Fruit fly (Drosophila melanogaster): ENCODE data around the gene bowl.

The bowl gene

DNA sequence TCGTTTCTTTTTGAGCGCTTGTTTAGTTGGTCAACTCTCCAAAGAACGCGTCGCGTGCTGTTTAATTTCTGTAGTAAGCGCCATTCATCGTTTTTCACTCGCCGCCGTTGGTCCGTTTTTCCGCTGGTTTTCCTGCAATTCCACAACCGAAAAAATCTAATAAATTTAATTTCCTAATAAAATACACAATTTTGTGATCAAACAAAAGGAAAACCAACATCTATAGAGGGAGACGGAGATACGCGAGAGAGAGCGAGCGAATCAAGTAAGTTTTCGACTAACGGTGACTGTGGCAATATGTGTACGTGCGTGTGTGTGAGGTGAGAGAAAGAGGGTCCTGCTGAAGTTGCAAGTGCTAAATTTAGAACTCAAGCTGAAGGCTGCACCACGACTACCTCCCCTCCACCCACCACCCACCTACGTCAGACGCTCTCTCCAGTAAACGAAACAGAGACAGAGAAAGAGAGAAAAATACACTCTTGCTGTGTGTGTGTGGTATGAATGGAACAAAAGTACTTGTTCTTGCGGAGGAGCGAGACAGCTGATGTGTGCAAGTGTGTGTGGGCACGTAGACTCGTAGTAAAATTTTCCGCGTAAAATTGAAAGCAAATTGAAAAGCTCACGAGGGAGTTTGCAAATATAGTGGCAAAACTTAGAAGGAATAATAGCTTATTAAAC lies 32.1 kb downstream of the bowl start, which contains the start of gene Reph (continued):
- TF ChIP-seq Hmr (GFP tag; optimal IDR thresholded peaks at IDR 0.05): peak; percentile 38
- TF ChIP-seq Dref (GFP tag; IDR thresholded peaks at IDR 0.05): no peak
- no peak for TF ChIP-seq CG4854 (GFP tag; optimal IDR thresholded peaks at IDR 0.05)
- TF ChIP-seq Neu2 (GFP tag; optimal IDR thresholded peaks at IDR 0.05; ENCODE audit: borderline replicate concordance): no peak
- no peak for TF ChIP-seq Xrp1 (GFP tag; IDR thresholded peaks at IDR 0.05)
- TF ChIP-seq tap (tag; optimal IDR thresholded peaks at IDR 0.05): no peak
- TF ChIP-seq gro (GFP tag; optimal IDR thresholded peaks at IDR 0.05): peak; percentile 1
- no peak for TF ChIP-seq H2.0 (GFP tag; IDR thresholded peaks at IDR 0.05)
- TF ChIP-seq CG11456 (GFP tag; IDR thresholded peaks at IDR 0.05): peak; percentile 53; the same call in 1 of the 3 replicates
- TF ChIP-seq CG34376 (GFP tag; optimal IDR thresholded peaks at IDR 0.05): no peak
- no peak for TF ChIP-seq CG6689 (GFP tag; IDR thresholded peaks at IDR 0.05)
- no peak; the same call in 1 of the 2 replicates for TF ChIP-seq CG14441 (GFP tag; IDR thresholded peaks at IDR 0.05)
- TF ChIP-seq Hmx (GFP tag; optimal IDR thresholded peaks at IDR 0.05): no peak
- TF ChIP-seq gcm2 (GFP tag; optimal IDR thresholded peaks at IDR 0.05): no peak
- TF ChIP-seq GATAe (GFP tag; conservative IDR thresholded peaks at IDR 0.05): no peak
- TF ChIP-seq CG18599 (GFP tag; optimal IDR thresholded peaks at IDR 0.05): peak; percentile 33
- TF ChIP-seq al (GFP tag; IDR thresholded peaks at IDR 0.05): no peak
- no peak for TF ChIP-seq Ptx1 (GFP tag; IDR thresholded peaks at IDR 0.05)
- TF ChIP-seq D19A (tag; optimal IDR thresholded peaks at IDR 0.05): no peak
- no peak for TF ChIP-seq slou (GFP tag; optimal IDR thresholded peaks at IDR 0.05)
- no peak for TF ChIP-seq chif (GFP tag; optimal IDR thresholded peaks at IDR 0.05)
- TF ChIP-seq Optix (GFP tag; IDR thresholded peaks at IDR 0.05): no peak
- no peak for TF ChIP-seq da (GFP tag; optimal IDR thresholded peaks at IDR 0.05)
- no peak for TF ChIP-seq CG18262 (tag; optimal IDR thresholded peaks at IDR 0.05)
- no peak for TF ChIP-seq CG6683 (GFP tag; optimal IDR thresholded peaks at IDR 0.05)
- TF ChIP-seq Sox102F (GFP tag; optimal IDR thresholded peaks at IDR 0.05): no peak
- 0 out of 2 replicates have a peak, but pooled peaks have one; percentile 42 for TF ChIP-seq seq (GFP tag; IDR thresholded peaks at IDR 0.05)
- TF ChIP-seq fd102C (GFP tag; optimal IDR thresholded peaks at IDR 0.05): no peak
- no peak for TF ChIP-seq zf30C (GFP tag; optimal IDR thresholded peaks at IDR 0.05)
- TF ChIP-seq Dfd (GFP tag; optimal IDR thresholded peaks at IDR 0.05): no peak
- TF ChIP-seq CG9437 (GFP tag; optimal IDR thresholded peaks at IDR 0.05): no peak
- no peak for TF ChIP-seq CG13424 (tag; optimal IDR thresholded peaks at IDR 0.05)
- no peak for TF ChIP-seq HLH4C (GFP tag; IDR thresholded peaks at IDR 0.05; ENCODE audit: partially characterized antibody)
- TF ChIP-seq klu (GFP tag; IDR thresholded peaks at IDR 0.05): no peak
- no peak for TF ChIP-seq sc (optimal IDR thresholded peaks at IDR 0.05)
- TF ChIP-seq sc (GFP tag; optimal IDR thresholded peaks at IDR 0.05): no peak
- no peak for TF ChIP-seq sisA (GFP tag; IDR thresholded peaks at IDR 0.05)
- TF ChIP-seq CG16813 (GFP tag; IDR thresholded peaks at IDR 0.05; ENCODE audit: partially characterized antibody): no peak
- no peak for TF ChIP-seq kay (GFP tag; optimal IDR thresholded peaks at IDR 0.05)
- no peak for TF ChIP-seq Spps (tag; optimal IDR thresholded peaks at IDR 0.05)
- TF ChIP-seq CG17186 (GFP tag; optimal IDR thresholded peaks at IDR 0.05): no peak
- TF ChIP-seq gem (tag; optimal IDR thresholded peaks at IDR 0.05): no peak
- TF ChIP-seq CG5180 (GFP tag; optimal IDR thresholded peaks at IDR 0.05): no peak
- no peak for TF ChIP-seq CG31365 (tag; optimal IDR thresholded peaks at IDR 0.05)
- TF ChIP-seq sna (GFP tag; IDR thresholded peaks at IDR 0.05; ENCODE audit: partially characterized antibody): no peak
- no peak for TF ChIP-seq gcm (GFP tag; optimal IDR thresholded peaks at IDR 0.05)
- TF ChIP-seq tll (GFP tag; optimal IDR thresholded peaks at IDR 0.05): no peak
- peak; percentile 82 for TF ChIP-seq crol (GFP tag; IDR thresholded peaks at IDR 0.05)
- no peak for TF ChIP-seq CG31224 (GFP tag; IDR thresholded peaks at IDR 0.05)
- no peak for TF ChIP-seq CG17328 (GFP tag; IDR thresholded peaks at IDR 0.05)

Measured in whole organism, embryonic.